Fruit fly (Drosophila melanogaster) whole organism, prepupa: ENCODE measurements around the gene mib1.

Experiments used
- CG15336 ChIP-seq: fragments of 200-800 bp; sonication (Bioruptor generic); IDR thresholded peaks from 2 replicates; pipeline ENCODE4 v1.3.6; 2022; ENCODE audit warnings: missing biosample characterization, missing genetic modification characterization
- CG3032 ChIP-seq: fragments of 200-800 bp; optimal IDR thresholded peaks from 2 replicates; lab custom pipeline; 2019; ENCODE audit warnings: missing biosample characterization, mild to moderate bottlenecking, missing genetic modification characterization, moderate library complexity
- CG8319 ChIP-seq: fragments of 200-800 bp; sonication (Bioruptor generic); optimal IDR thresholded peaks from 3 replicates; lab custom pipeline; 2016; ENCODE audit warnings: missing biosample characterization, missing genetic modification characterization
- acj6 ChIP-seq: fragments of 200-800 bp; sonication (Bioruptor generic); optimal IDR thresholded peaks from 3 replicates; lab custom pipeline; 2016; ENCODE audit warnings: missing biosample characterization, missing genetic modification characterization
- dsx ChIP-seq: fragments of 200-800 bp; optimal IDR thresholded peaks from 3 replicates; lab custom pipeline; 2019; ENCODE audit warnings: missing biosample characterization, mild to moderate bottlenecking, missing genetic modification characterization, moderate library complexity; ENCODE audit not compliant: poor library complexity, severe bottlenecking
- lz ChIP-seq: fragments of 200-800 bp; sonication (Bioruptor generic); optimal IDR thresholded peaks from 3 replicates; lab custom pipeline; 2016; ENCODE audit warnings: missing biosample characterization, missing genetic modification characterization
- topi ChIP-seq: fragments of 200-800 bp; sonication (Bioruptor generic); optimal IDR thresholded peaks from 3 replicates; lab custom pipeline; 2016; ENCODE audit warnings: missing biosample characterization, missing genetic modification characterization

DNA sequence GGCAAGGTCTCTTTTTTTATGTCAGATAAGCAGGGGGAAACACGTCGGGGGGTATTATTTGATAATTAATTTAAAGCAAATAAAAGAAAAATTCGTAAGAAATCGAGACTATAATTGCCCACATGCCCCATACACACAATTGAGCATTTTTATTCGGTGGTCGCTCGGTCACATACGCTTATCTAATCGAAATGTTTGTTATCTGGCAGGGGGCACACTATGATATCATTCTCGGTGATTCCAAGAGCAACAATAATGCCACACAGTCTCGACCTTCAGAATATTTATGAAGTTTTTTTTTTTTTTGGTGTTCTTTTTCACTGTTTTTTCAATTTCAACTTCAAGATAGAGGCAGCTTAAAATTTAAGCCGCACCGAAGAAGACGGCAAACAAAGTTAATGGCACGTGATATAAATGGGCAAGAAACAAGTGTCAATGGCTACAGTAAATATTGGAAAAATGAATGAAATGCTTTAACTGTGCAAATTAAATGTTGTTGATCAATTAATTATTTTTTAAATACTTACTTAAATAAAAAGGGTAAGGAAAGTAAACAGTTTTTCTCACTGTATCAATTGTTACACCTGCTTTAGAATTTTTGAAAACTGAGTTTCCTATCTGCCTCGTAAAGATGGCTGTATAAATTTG is 12.1 kb downstream of the mib1 start:
- TF ChIP-seq dsx (GFP tag; lab: Kevin White, UChicago) (no peak), CG15336 (GFP tag; lab: Robert Waterston, UW) (no peak), acj6 (GFP tag; lab: Kevin White, UChicago) (no peak), lz (GFP tag; lab: Kevin White, UChicago) (no peak), CG8319 (no peak), CG3032 (tag; lab: Kevin White, UChicago) (no peak), topi (GFP tag; lab: Kevin White, UChicago) (no peak)
